Fruit fly (Drosophila melanogaster) whole organism, embryonic: ENCODE data around the gene Ir11a.

Experiments
- Atf3 ChIP-seq: fragments of 200-800 bp; sonication (Bioruptor generic); optimal IDR thresholded peaks from 3 replicates; lab custom pipeline; 2016; ENCODE audit warnings: missing biosample characterization, missing genetic modification characterization
- Bdp1 ChIP-seq: fragments of 200-800 bp; sonication (Bioruptor generic); optimal IDR thresholded peaks from 3 replicates; lab custom pipeline; 2016; ENCODE audit warnings: missing biosample characterization, missing genetic modification characterization
- C15 ChIP-seq: fragments of 200-800 bp; sonication (Bioruptor generic); IDR thresholded peaks from 3 replicates; pipeline ENCODE4 v1.3.6; 2022; ENCODE audit warnings: missing biosample characterization, missing genetic modification characterization
- CG10274 ChIP-seq: fragments of 200-800 bp; sonication (Bioruptor generic); optimal IDR thresholded peaks from 3 replicates; lab custom pipeline; 2017; ENCODE audit warnings: missing biosample characterization, mild to moderate bottlenecking, missing genetic modification characterization
- CG10321 ChIP-seq: fragments of 200-800 bp; sonication (Bioruptor generic); IDR thresholded peaks from 2 replicates; pipeline ENCODE4 v1.3.6; 2022; ENCODE audit warnings: missing biosample characterization, missing genetic modification characterization
- CG10543 ChIP-seq: fragments of 200-800 bp; sonication (Bioruptor generic); optimal IDR thresholded peaks from 3 replicates; lab custom pipeline; 2017; ENCODE audit warnings: missing biosample characterization, mild to moderate bottlenecking, missing genetic modification characterization, moderate library complexity
- CG15011 ChIP-seq: fragments of 200-800 bp; sonication (Bioruptor generic); optimal IDR thresholded peaks from 3 replicates; lab custom pipeline; 2018; ENCODE audit warnings: missing biosample characterization, mild to moderate bottlenecking, missing genetic modification characterization
- CG15514 ChIP-seq: fragments of 200-800 bp; sonication (Bioruptor generic); optimal IDR thresholded peaks from 3 replicates; lab custom pipeline; 2017; ENCODE audit warnings: missing biosample characterization, missing genetic modification characterization, mild to moderate bottlenecking, moderate library complexity, missing genetic modification reagents
- CG16813 ChIP-seq: fragments of 200-800 bp; sonication (Bioruptor generic); IDR thresholded peaks from 3 replicates; pipeline ENCODE4 v1.3.6; 2022; ENCODE audit warnings: missing biosample characterization, missing genetic modification characterization; ENCODE audit not compliant: partially characterized antibody
- CG18599 ChIP-seq: fragments of 200-800 bp; sonication (Bioruptor generic); optimal IDR thresholded peaks from 3 replicates; lab custom pipeline; 2017; ENCODE audit warnings: missing biosample characterization, missing genetic modification characterization, mild to moderate bottlenecking, moderate library complexity, missing genetic modification reagents
- CG18764 ChIP-seq: fragments of 200-800 bp; sonication (Bioruptor generic); optimal IDR thresholded peaks from 3 replicates; lab custom pipeline; 2016; ENCODE audit warnings: missing biosample characterization, missing genetic modification characterization
- CG31388 ChIP-seq: fragments of 200-800 bp; sonication (Bioruptor generic); optimal IDR thresholded peaks from 2 replicates; lab custom pipeline; 2016; ENCODE audit warnings: missing biosample characterization, missing genetic modification characterization
- CG3163 ChIP-seq: fragments of 200-800 bp; sonication (Bioruptor generic); optimal IDR thresholded peaks from 3 replicates; lab custom pipeline; 2016; ENCODE audit warnings: missing biosample characterization, missing genetic modification characterization
- CG3407 ChIP-seq: fragments of 200-800 bp; sonication (Bioruptor generic); optimal IDR thresholded peaks from 2 replicates; lab custom pipeline; 2018; ENCODE audit warnings: missing biosample characterization, mild to moderate bottlenecking, missing genetic modification characterization
- CG42726 ChIP-seq: fragments of 200-800 bp; sonication (Bioruptor generic); IDR thresholded peaks from 2 replicates; pipeline ENCODE4 v1.3.6; 2022; ENCODE audit warnings: missing biosample characterization, missing genetic modification characterization; ENCODE audit not compliant: partially characterized antibody
- CG6175 ChIP-seq: fragments of 200-800 bp; sonication (Bioruptor generic); IDR thresholded peaks from 3 replicates; pipeline ENCODE4 v1.3.6; 2022; ENCODE audit warnings: missing biosample characterization, missing genetic modification characterization
- CG7357 ChIP-seq: fragments of 200-800 bp; sonication (Bioruptor generic); IDR thresholded peaks from 3 replicates; pipeline ENCODE4 v1.3.6; 2022; ENCODE audit warnings: missing biosample characterization, missing genetic modification characterization
- CG8478 ChIP-seq: fragments of >200 bp; optimal IDR thresholded peaks from 2 replicates; lab custom pipeline; 2018
- CG9727 ChIP-seq: fragments of 200-800 bp; sonication (Bioruptor generic); optimal IDR thresholded peaks from 3 replicates; lab custom pipeline; 2017; ENCODE audit warnings: missing biosample characterization, mild to moderate bottlenecking, missing genetic modification characterization
- CG9876 ChIP-seq: fragments of 200-800 bp; sonication (Bioruptor generic); optimal IDR thresholded peaks from 2 replicates; lab custom pipeline; 2016; ENCODE audit warnings: missing biosample characterization, missing genetic modification characterization
- Deaf1 ChIP-seq: fragments of 200-800 bp; optimal IDR thresholded peaks from 3 replicates; lab custom pipeline; 2019; ENCODE audit warnings: missing biosample characterization, mild to moderate bottlenecking, missing genetic modification characterization, moderate library complexity
- Drgx ChIP-seq: fragments of 200-800 bp; sonication (Bioruptor generic); IDR thresholded peaks from 2 replicates; pipeline ENCODE4 v1.3.6; 2022; ENCODE audit warnings: missing biosample characterization, missing genetic modification characterization
- ERR ChIP-seq: fragments of 200-800 bp; sonication (Bioruptor generic); optimal IDR thresholded peaks from 2 replicates; lab custom pipeline; 2016; ENCODE audit warnings: missing biosample characterization, missing genetic modification characterization
- Eip74EF ChIP-seq, 2 experiments: fragments of 200-800 bp in 1 of 2; fragments of >200 bp in 1 of 2; sonication (Bioruptor generic) in 1 of 2; optimal IDR thresholded peaks; 2 replicates each; lab custom pipeline; 2017 to 2019; ENCODE audit warnings: missing biosample characterization in 2 of 2, missing genetic modification characterization in 2 of 2, mild to moderate bottlenecking in 1 of 2, moderate library complexity in 1 of 2
- Fer3 ChIP-seq: fragments of 200-800 bp; sonication (Bioruptor generic); optimal IDR thresholded peaks from 2 replicates; lab custom pipeline; 2018; ENCODE audit warnings: missing biosample characterization, mild to moderate bottlenecking, missing genetic modification characterization, moderate library complexity
- HmgZ ChIP-seq: fragments of 200-800 bp; sonication (Bioruptor generic); optimal IDR thresholded peaks from 2 replicates; lab custom pipeline; 2018; ENCODE audit warnings: missing biosample characterization, mild to moderate bottlenecking, missing genetic modification characterization
- Hr51 ChIP-seq, 2 experiments: fragments of 200-800 bp; sonication (Bioruptor generic); optimal IDR thresholded peaks; 2 replicates in 1 of 2; 3 replicates in 1 of 2; lab custom pipeline; 2016 to 2018; ENCODE audit warnings: missing biosample characterization in 2 of 2, missing genetic modification characterization in 2 of 2, mild to moderate bottlenecking in 1 of 2, moderate library complexity in 1 of 2
- Mad ChIP-seq: fragments of 200-800 bp; sonication (Bioruptor generic); optimal IDR thresholded peaks from 2 replicates; lab custom pipeline; 2016; ENCODE audit warnings: missing biosample characterization, missing genetic modification characterization
- Rfx ChIP-seq: fragments of 200-800 bp; sonication (Bioruptor generic); IDR thresholded peaks from 2 replicates; pipeline ENCODE4 v1.3.6; 2022; ENCODE audit warnings: missing biosample characterization, missing genetic modification characterization
- Trl ChIP-seq, 3 experiments: fragments of >200 bp in 2 of 3; fragments of 200-800 bp in 1 of 3; sonication (Bioruptor generic) in 1 of 3; optimal IDR thresholded peaks; 2 replicates in 1 of 3; 3 replicates in 2 of 3; lab custom pipeline; 2016 to 2017; ENCODE audit warnings: missing biosample characterization in 1 of 3, missing genetic modification characterization in 1 of 3
- bcd ChIP-seq: fragments of 200-800 bp; sonication (Bioruptor generic); optimal IDR thresholded peaks from 2 replicates; lab custom pipeline; 2017; ENCODE audit warnings: missing biosample characterization, mild to moderate bottlenecking, missing genetic modification characterization
- btn ChIP-seq: fragments of 200-800 bp; sonication (Bioruptor generic); optimal IDR thresholded peaks from 2 replicates; lab custom pipeline; 2016; ENCODE audit warnings: missing biosample characterization, missing genetic modification characterization
- dati ChIP-seq: fragments of 200-800 bp; sonication (Bioruptor generic); IDR thresholded peaks from 2 replicates; pipeline ENCODE4 v1.3.6; 2022; ENCODE audit warnings: missing biosample characterization, missing genetic modification characterization
- emc ChIP-seq: fragments of 200-800 bp; sonication (Bioruptor generic); optimal IDR thresholded peaks from 2 replicates; lab custom pipeline; 2016; ENCODE audit warnings: missing biosample characterization, missing genetic modification characterization
- eve ChIP-seq, 2 experiments: fragments of >200 bp; optimal IDR thresholded peaks; 2 replicates each; lab custom pipeline; 2017; ENCODE audit warnings: missing biosample characterization in 2 of 2, missing genetic modification characterization in 2 of 2
- ewg ChIP-seq: fragments of 200-800 bp; sonication (Bioruptor generic); optimal IDR thresholded peaks from 3 replicates; lab custom pipeline; 2017; ENCODE audit warnings: mild to moderate bottlenecking, missing biosample characterization, missing genetic modification reagents, missing genetic modification characterization
- grau ChIP-seq: fragments of 200-800 bp; optimal IDR thresholded peaks from 3 replicates; lab custom pipeline; 2019; ENCODE audit warnings: missing biosample characterization, mild to moderate bottlenecking, missing genetic modification characterization, moderate library complexity
- jumu ChIP-seq: fragments of 200-800 bp; sonication (Bioruptor generic); optimal IDR thresholded peaks from 3 replicates; lab custom pipeline; 2016; ENCODE audit warnings: missing biosample characterization, missing genetic modification characterization
- kah ChIP-seq: fragments of 200-800 bp; sonication (Bioruptor generic); optimal IDR thresholded peaks from 2 replicates; lab custom pipeline; 2018; ENCODE audit warnings: missing biosample characterization, mild to moderate bottlenecking, missing genetic modification characterization
- lola ChIP-seq, 3 experiments: fragments of >200 bp in 2 of 3; fragments of 200-800 bp in 1 of 3; sonication (Bioruptor generic) in 1 of 3; optimal IDR thresholded peaks; 2 replicates each; lab custom pipeline; 2017 to 2019; ENCODE audit warnings: missing biosample characterization in 3 of 3, missing genetic modification characterization in 3 of 3, mild to moderate bottlenecking in 1 of 3, moderate library complexity in 1 of 3
- peb ChIP-seq: fragments of 200-800 bp; sonication (Bioruptor generic); IDR thresholded peaks from 2 replicates; pipeline ENCODE4 v1.3.6; 2022; ENCODE audit warnings: missing biosample characterization, missing genetic modification characterization
- phol ChIP-seq: fragments of 200-800 bp; sonication (Bioruptor generic); optimal IDR thresholded peaks from 3 replicates; lab custom pipeline; 2018; ENCODE audit warnings: missing biosample characterization, mild to moderate bottlenecking, missing genetic modification characterization, moderate library complexity
- pros ChIP-seq: fragments of 200-800 bp; sonication (Bioruptor generic); optimal IDR thresholded peaks from 3 replicates; lab custom pipeline; 2019; ENCODE audit warnings: missing biosample characterization, mild to moderate bottlenecking, missing genetic modification characterization, moderate library complexity
- scrt ChIP-seq: fragments of 200-800 bp; sonication (Bioruptor generic); optimal IDR thresholded peaks from 2 replicates; lab custom pipeline; 2018; ENCODE audit warnings: missing biosample characterization, mild to moderate bottlenecking, missing genetic modification characterization, moderate library complexity
- sd ChIP-seq: fragments of 200-800 bp; sonication (Bioruptor generic); optimal IDR thresholded peaks from 3 replicates; lab custom pipeline; 2018; ENCODE audit warnings: missing biosample characterization, mild to moderate bottlenecking, missing genetic modification characterization, moderate library complexity
- slou ChIP-seq: fragments of 200-800 bp; sonication (Bioruptor generic); optimal IDR thresholded peaks from 3 replicates; lab custom pipeline; 2016; ENCODE audit warnings: missing biosample characterization, missing genetic modification characterization
- trh ChIP-seq: fragments of 200-800 bp; sonication (Bioruptor generic); optimal IDR thresholded peaks from 2 replicates; lab custom pipeline; 2016; ENCODE audit warnings: missing biosample characterization, missing genetic modification characterization
- vfl ChIP-seq: fragments of 200-800 bp; sonication (Bioruptor generic); optimal IDR thresholded peaks from 2 replicates; lab custom pipeline; 2016; ENCODE audit warnings: missing biosample characterization, missing genetic modification characterization

Ir11a gene

dm6 chrX:12391732-12392131, 14.2 kb upstream of the Ir11a start (continued):
- no peak for TF ChIP-seq ERR (GFP tag; lab: Kevin White, UChicago)
- no peak for TF ChIP-seq lola (GFP tag; optimal IDR thresholded peaks at IDR 0.05; lab: Kevin White, UChicago)
- peak; percentile 10 for TF ChIP-seq Fer3 (tag; lab: Kevin White, UChicago)
- TF ChIP-seq CG16813 (GFP tag; lab: Robert Waterston, UW) = no peak
- TF ChIP-seq dati (GFP tag; lab: Robert Waterston, UW) = no peak
- no peak for TF ChIP-seq Atf3 (GFP tag; lab: Kevin White, UChicago)
- TF ChIP-seq phol (tag; lab: Kevin White, UChicago) = no peak
- TF ChIP-seq CG42726 = no peak
- no peak for TF ChIP-seq Eip74EF (GFP tag; optimal IDR thresholded peaks at IDR 0.05; lab: Kevin White, UChicago)
- no peak for TF ChIP-seq CG15011 (GFP tag; lab: Kevin White, UChicago)
- TF ChIP-seq CG3407 (GFP tag; lab: Kevin White, UChicago) = no peak
- TF ChIP-seq CG7357 (GFP tag; lab: Robert Waterston, UW) = no peak
- TF ChIP-seq grau (tag; lab: Kevin White, UChicago) = peak; percentile 10
- TF ChIP-seq slou (GFP tag; lab: Kevin White, UChicago) = no peak
- TF ChIP-seq peb (GFP tag; lab: Robert Waterston, UW) = no peak
- peak; percentile 4 for TF ChIP-seq CG15514 (GFP tag; lab: Kevin White, UChicago)
- no peak for TF ChIP-seq sd (tag; lab: Kevin White, UChicago)
- peak; percentile 39 for TF ChIP-seq CG18599 (GFP tag; lab: Kevin White, UChicago)
- TF ChIP-seq pros (GFP tag; lab: Kevin White, UChicago) = no peak
- peak in 1 of 2 experiments; percentile 10 for TF ChIP-seq eve (GFP tag; optimal IDR thresholded peaks at IDR 0.05; lab: Kevin White, UChicago)
- TF ChIP-seq Hr51 (GFP tag; optimal IDR thresholded peaks at IDR 0.05; lab: Kevin White, UChicago) = peak in 1 of 2 experiments; percentile 21
- no peak for TF ChIP-seq CG18764 (GFP tag; lab: Kevin White, UChicago)
- TF ChIP-seq CG6175 (GFP tag; lab: Robert Waterston, UW) = no peak
- TF ChIP-seq Deaf1 (tag; lab: Kevin White, UChicago) = no peak
- no peak for TF ChIP-seq jumu (GFP tag; lab: Kevin White, UChicago)
- TF ChIP-seq Drgx (GFP tag; lab: Robert Waterston, UW) = no peak
- no peak for TF ChIP-seq HmgZ
- TF ChIP-seq, all 482 proteins: peak for 20

dm6 chrX:12389138-12389537, 11.6 kb upstream of the Ir11a start:
- TF ChIP-seq ewg = peak; percentile 79
- no peak for TF ChIP-seq C15 (GFP tag; lab: Robert Waterston, UW)
- no peak for TF ChIP-seq CG8478 (lab: Kevin White, UChicago)
- TF ChIP-seq kah (GFP tag; lab: Kevin White, UChicago) = no peak
- no peak for TF ChIP-seq CG9876 (GFP tag; lab: Kevin White, UChicago)
- TF ChIP-seq trh (GFP tag; lab: Kevin White, UChicago) = no peak
- TF ChIP-seq Bdp1 (GFP tag; lab: Kevin White, UChicago) = no peak
- TF ChIP-seq CG31388 (GFP tag; lab: Kevin White, UChicago) = no peak
- no peak for TF ChIP-seq CG10543 (GFP tag; lab: Kevin White, UChicago)
- TF ChIP-seq CG10274 = no peak
- no peak for TF ChIP-seq btn
- peak; percentile 74 for TF ChIP-seq CG3163
- TF ChIP-seq vfl (GFP tag; lab: Kevin White, UChicago) = no peak
- no peak for TF ChIP-seq Rfx (GFP tag; lab: Robert Waterston, UW)
- peak; percentile 16 to 47 for TF ChIP-seq Trl (optimal IDR thresholded peaks at IDR 0.05; lab: Kevin White, UChicago)
- no peak for TF ChIP-seq Trl (GFP tag; optimal IDR thresholded peaks at IDR 0.05; lab: Kevin White, UChicago)
- TF ChIP-seq bcd (GFP tag; lab: Kevin White, UChicago) = no peak
- TF ChIP-seq emc = no peak
- peak; percentile 84 for TF ChIP-seq scrt (GFP tag; lab: Kevin White, UChicago)
- TF ChIP-seq CG9727 = no peak
- no peak for TF ChIP-seq Mad
- no peak for TF ChIP-seq CG10321 (GFP tag; lab: Robert Waterston, UW)
